Fruit fly (Drosophila melanogaster) whole organism, prepupa: ENCODE data around the gene tst.
A peak's percentile ranks its signal among the peaks of the same experiment; 100 is the strongest.

Experiments used
- Blimp-1 ChIP-seq: fragments of 200-800 bp; sonication (Bioruptor generic); optimal IDR thresholded peaks from 3 replicates; lab custom pipeline; 2017; ENCODE audit warnings: missing biosample characterization, missing genetic modification characterization, mild to moderate bottlenecking, moderate library complexity, missing genetic modification reagents
- CG10631 ChIP-seq: fragments of 200-800 bp; sonication (Bioruptor generic); optimal IDR thresholded peaks from 2 replicates; lab custom pipeline; 2016; ENCODE audit warnings: missing biosample characterization, missing genetic modification characterization
- CG10669 ChIP-seq: fragments of 200-800 bp; sonication (Bioruptor generic); optimal IDR thresholded peaks from 3 replicates; lab custom pipeline; 2018; ENCODE audit warnings: missing biosample characterization, mild to moderate bottlenecking, missing genetic modification characterization, moderate library complexity
- CG11294 ChIP-seq: fragments of 200-800 bp; sonication (Bioruptor generic); IDR thresholded peaks from 2 replicates; pipeline ENCODE4 v1.3.6; 2022; ENCODE audit warnings: missing biosample characterization, missing genetic modification characterization
- CG11762 ChIP-seq: fragments of 200-800 bp; sonication (Bioruptor generic); optimal IDR thresholded peaks from 3 replicates; lab custom pipeline; 2016; ENCODE audit warnings: missing biosample characterization, missing genetic modification characterization; ENCODE audit not compliant: insufficient read depth
- CG11902 ChIP-seq: fragments of 200-800 bp; sonication (Bioruptor generic); optimal IDR thresholded peaks from 3 replicates; lab custom pipeline; 2016; ENCODE audit warnings: missing biosample characterization, missing genetic modification characterization
- CG1621 ChIP-seq: fragments of 200-800 bp; sonication (Bioruptor generic); optimal IDR thresholded peaks from 3 replicates; lab custom pipeline; 2018; ENCODE audit warnings: missing biosample characterization, mild to moderate bottlenecking, missing genetic modification characterization
- CG3032 ChIP-seq: fragments of 200-800 bp; optimal IDR thresholded peaks from 2 replicates; lab custom pipeline; 2019; ENCODE audit warnings: missing biosample characterization, mild to moderate bottlenecking, missing genetic modification characterization, moderate library complexity
- CG34406 ChIP-seq: fragments of 200-800 bp; sonication (Bioruptor generic); optimal IDR thresholded peaks from 3 replicates; lab custom pipeline; 2016; ENCODE audit warnings: missing biosample characterization, missing genetic modification characterization
- CG3919 ChIP-seq: fragments of 200-800 bp; sonication (Bioruptor generic); optimal IDR thresholded peaks from 3 replicates; lab custom pipeline; 2016; ENCODE audit warnings: missing biosample characterization, missing genetic modification characterization
- CG4318 ChIP-seq: fragments of 200-800 bp; sonication (Bioruptor generic); optimal IDR thresholded peaks from 3 replicates; lab custom pipeline; 2017; ENCODE audit warnings: missing biosample characterization, mild to moderate bottlenecking, missing genetic modification characterization
- CG6163 ChIP-seq: fragments of 200-800 bp; sonication (Bioruptor generic); IDR thresholded peaks from 3 replicates; pipeline ENCODE4 v1.3.6; 2022; ENCODE audit warnings: missing biosample characterization, missing genetic modification characterization
- CG6276 ChIP-seq: fragments of 200-800 bp; sonication (Bioruptor generic); optimal IDR thresholded peaks from 2 replicates; lab custom pipeline; 2017; ENCODE audit warnings: missing biosample characterization, mild to moderate bottlenecking, missing genetic modification characterization
- CG6792 ChIP-seq: fragments of 200-800 bp; sonication (Bioruptor generic); optimal IDR thresholded peaks from 3 replicates; lab custom pipeline; 2016; ENCODE audit warnings: missing biosample characterization, missing genetic modification characterization
- CG7368 ChIP-seq: fragments of 200-800 bp; sonication (Bioruptor generic); optimal IDR thresholded peaks from 3 replicates; lab custom pipeline; 2016; ENCODE audit warnings: missing biosample characterization, missing genetic modification characterization
- Eip75B ChIP-seq: fragments of 200-800 bp; sonication (Bioruptor generic); optimal IDR thresholded peaks from 3 replicates; lab custom pipeline; 2016; ENCODE audit warnings: missing biosample characterization, missing genetic modification characterization
- Eip78C ChIP-seq: fragments of 200-800 bp; sonication (Bioruptor generic); peaks from one replicate; lab custom pipeline; 2016; ENCODE audit warnings: missing biosample characterization, missing genetic modification characterization
- Eip93F ChIP-seq: fragments of 200-800 bp; sonication (Bioruptor generic); optimal IDR thresholded peaks from 2 replicates; lab custom pipeline; 2016; ENCODE audit warnings: missing biosample characterization, mild to moderate bottlenecking, missing genetic modification characterization
- Ets96B ChIP-seq: fragments of 200-800 bp; optimal IDR thresholded peaks from 2 replicates; lab custom pipeline; 2019; ENCODE audit warnings: missing biosample characterization, mild to moderate bottlenecking, missing genetic modification characterization, moderate library complexity
- Hr4 ChIP-seq: fragments of 200-800 bp; sonication (Bioruptor generic); optimal IDR thresholded peaks from 3 replicates; lab custom pipeline; 2016; ENCODE audit warnings: missing biosample characterization, missing genetic modification characterization
- Lpt ChIP-seq: fragments of 200-800 bp; sonication (Bioruptor generic); optimal IDR thresholded peaks from 3 replicates; lab custom pipeline; 2016; ENCODE audit warnings: missing biosample characterization, missing genetic modification characterization
- OdsH ChIP-seq: fragments of 200-800 bp; sonication (Bioruptor generic); optimal IDR thresholded peaks from 3 replicates; lab custom pipeline; 2016; ENCODE audit warnings: missing biosample characterization, missing genetic modification characterization
- Smox ChIP-seq: fragments of 200-800 bp; sonication (Bioruptor generic); optimal IDR thresholded peaks from 3 replicates; lab custom pipeline; 2016; ENCODE audit warnings: missing biosample characterization, missing genetic modification characterization
- Sox102F ChIP-seq: fragments of 200-800 bp; sonication (Bioruptor generic); optimal IDR thresholded peaks from 2 replicates; lab custom pipeline; 2016; ENCODE audit warnings: missing biosample characterization, mild to moderate bottlenecking, missing genetic modification characterization
- Sox15 ChIP-seq: fragments of 200-800 bp; sonication (Bioruptor generic); optimal IDR thresholded peaks from 3 replicates; lab custom pipeline; 2016; ENCODE audit warnings: missing biosample characterization, missing genetic modification characterization
- achi ChIP-seq: fragments of 200-800 bp; sonication (Bioruptor generic); optimal IDR thresholded peaks from 3 replicates; lab custom pipeline; 2016; ENCODE audit warnings: missing biosample characterization, missing genetic modification characterization
- acj6 ChIP-seq: fragments of 200-800 bp; sonication (Bioruptor generic); optimal IDR thresholded peaks from 3 replicates; lab custom pipeline; 2016; ENCODE audit warnings: missing biosample characterization, missing genetic modification characterization
- cyc ChIP-seq: fragments of 200-800 bp; sonication (Bioruptor generic); optimal IDR thresholded peaks from 3 replicates; lab custom pipeline; 2016; ENCODE audit warnings: missing biosample characterization, missing genetic modification characterization
- dac ChIP-seq: fragments of 200-800 bp; sonication (Bioruptor generic); optimal IDR thresholded peaks from 2 replicates; lab custom pipeline; 2017; ENCODE audit warnings: missing biosample characterization, mild to moderate bottlenecking, missing genetic modification characterization
- dsx ChIP-seq: fragments of 200-800 bp; optimal IDR thresholded peaks from 3 replicates; lab custom pipeline; 2019; ENCODE audit warnings: missing biosample characterization, mild to moderate bottlenecking, missing genetic modification characterization, moderate library complexity; ENCODE audit not compliant: poor library complexity, severe bottlenecking
- esn ChIP-seq: fragments of 200-800 bp; sonication (Bioruptor generic); optimal IDR thresholded peaks from 2 replicates; lab custom pipeline; 2016; ENCODE audit warnings: missing biosample characterization, mild to moderate bottlenecking, missing genetic modification characterization, moderate library complexity
- fd59A ChIP-seq: fragments of 200-800 bp; sonication (Bioruptor generic); optimal IDR thresholded peaks from 2 replicates; lab custom pipeline; 2017; ENCODE audit warnings: missing biosample characterization, mild to moderate bottlenecking, missing genetic modification characterization, missing genetic modification reagents
- fd85E ChIP-seq: fragments of 200-800 bp; sonication (Bioruptor generic); optimal IDR thresholded peaks from 3 replicates; lab custom pipeline; 2016; ENCODE audit warnings: missing biosample characterization, missing genetic modification characterization
- fkh ChIP-seq: fragments of 200-800 bp; sonication (Bioruptor generic); optimal IDR thresholded peaks from 3 replicates; lab custom pipeline; 2017; ENCODE audit warnings: missing biosample characterization, mild to moderate bottlenecking, missing genetic modification characterization, moderate library complexity
- lz ChIP-seq: fragments of 200-800 bp; sonication (Bioruptor generic); optimal IDR thresholded peaks from 3 replicates; lab custom pipeline; 2016; ENCODE audit warnings: missing biosample characterization, missing genetic modification characterization
- net ChIP-seq: fragments of 200-800 bp; sonication (Bioruptor generic); optimal IDR thresholded peaks from 3 replicates; lab custom pipeline; 2016; ENCODE audit warnings: missing biosample characterization, missing genetic modification characterization
- pdm3 ChIP-seq: fragments of 200-800 bp; sonication (Bioruptor generic); optimal IDR thresholded peaks from 3 replicates; lab custom pipeline; 2016; ENCODE audit warnings: missing biosample characterization, missing genetic modification characterization
- ss ChIP-seq, 2 experiments: fragments of 200-800 bp; sonication (Bioruptor generic); optimal IDR thresholded peaks; 2 replicates in 1 of 2; 3 replicates in 1 of 2; lab custom pipeline; 2017 to 2018; ENCODE audit warnings: mild to moderate bottlenecking in 2 of 2, missing biosample characterization in 2 of 2, missing genetic modification characterization in 2 of 2, moderate library complexity in 1 of 2
- svp ChIP-seq: fragments of 200-800 bp; sonication (Bioruptor generic); peaks from one replicate; lab custom pipeline; 2016; ENCODE audit warnings: missing biosample characterization, missing genetic modification characterization
- vri ChIP-seq: fragments of 200-800 bp; sonication (Bioruptor generic); optimal IDR thresholded peaks from 3 replicates; lab custom pipeline; 2016; ENCODE audit warnings: missing biosample characterization, mild to moderate bottlenecking, missing genetic modification characterization

tst gene

dm6 chr3R:23726740-23727139, 45.9 kb downstream of the tst start (continued):
- TF ChIP-seq Sox15 (GFP tag; lab: Kevin White, UChicago) (peak; percentile 43), CG11902 (GFP tag; lab: Kevin White, UChicago) (peak; percentile 33), Smox (peak; percentile 65), acj6 (GFP tag; lab: Kevin White, UChicago) (peak; percentile 63), Ets96B (tag; lab: Kevin White, UChicago) (peak; percentile 62), Hr4 (GFP tag; lab: Kevin White, UChicago) (peak; percentile 80), cyc (GFP tag; lab: Kevin White, UChicago) (peak; percentile 52), CG11762 (GFP tag; lab: Kevin White, UChicago) (peak; percentile 5)

- TF ChIP-seq svp (GFP tag; lab: Kevin White, UChicago) (peak; percentile 74), fkh (GFP tag; lab: Kevin White, UChicago) (peak; percentile 92), CG6163 (GFP tag; lab: Robert Waterston, UW) (no peak), CG4318 (GFP tag; lab: Kevin White, UChicago) (no peak), vri (GFP tag; lab: Kevin White, UChicago) (peak; percentile 44), Eip78C (GFP tag; lab: Kevin White, UChicago) (peak; percentile 42)
Observed at dm6 chr3R:23725711-23726349, 46.8 kb downstream of the tst start.

dm6 chr3R:23724843-23725506, 47.7 kb downstream of the tst start:
- TF ChIP-seq svp (GFP tag; lab: Kevin White, UChicago) = peak; percentile 83
- TF ChIP-seq CG11294 = no peak
- TF ChIP-seq Eip93F (GFP tag; lab: Kevin White, UChicago) = peak; percentile 75
- TF ChIP-seq cyc (GFP tag; lab: Kevin White, UChicago) = no peak
- no peak for TF ChIP-seq CG4318 (GFP tag; lab: Kevin White, UChicago)
- TF ChIP-seq lz = no peak
- no peak for TF ChIP-seq Eip75B (GFP tag; lab: Kevin White, UChicago)
- peak; percentile 34 for TF ChIP-seq fkh (GFP tag; lab: Kevin White, UChicago)
- peak; percentile 72 for TF ChIP-seq vri (GFP tag; lab: Kevin White, UChicago)
- no peak for TF ChIP-seq CG1621 (tag; lab: Kevin White, UChicago)
- TF ChIP-seq fd59A = no peak
- peak; percentile 1 for TF ChIP-seq Eip78C (GFP tag; lab: Kevin White, UChicago)
- TF ChIP-seq Hr4 (GFP tag; lab: Kevin White, UChicago) = no peak

dm6 chr3R:23723381-23724034, 49.2 kb downstream of the tst start:
- TF ChIP-seq CG1621 (tag; lab: Kevin White, UChicago) = peak; percentile 46
- no peak for TF ChIP-seq CG11902 (GFP tag; lab: Kevin White, UChicago)
- peak; percentile 56 for TF ChIP-seq Hr4 (GFP tag; lab: Kevin White, UChicago)
- TF ChIP-seq cyc (GFP tag; lab: Kevin White, UChicago) = no peak
- TF ChIP-seq Sox102F (GFP tag; lab: Kevin White, UChicago) = peak; percentile 33
- TF ChIP-seq OdsH (GFP tag; lab: Kevin White, UChicago) = peak; percentile 51
- TF ChIP-seq dsx = peak; percentile 80
- TF ChIP-seq esn (GFP tag; lab: Kevin White, UChicago) = peak; percentile 17
- TF ChIP-seq lz = peak; percentile 41
- TF ChIP-seq CG3919 = peak; percentile 61
- no peak for TF ChIP-seq CG3032
- no peak for TF ChIP-seq Blimp-1
- peak; percentile 36 for TF ChIP-seq CG10669 (GFP tag; lab: Kevin White, UChicago)
- no peak for TF ChIP-seq Ets96B (tag; lab: Kevin White, UChicago)
- TF ChIP-seq dac = peak; percentile 6
- TF ChIP-seq pdm3 (GFP tag; lab: Kevin White, UChicago) = peak; percentile 26
- TF ChIP-seq CG6276 (GFP tag; lab: Kevin White, UChicago) = peak; percentile 33
- peak; percentile 55 to 61 for TF ChIP-seq ss (GFP tag; optimal IDR thresholded peaks at IDR 0.05; lab: Kevin White, UChicago)
- TF ChIP-seq achi (GFP tag; lab: Kevin White, UChicago) = peak; percentile 21
- peak; percentile 47 for TF ChIP-seq CG10631 (GFP tag; lab: Kevin White, UChicago)
- TF ChIP-seq CG34406 (GFP tag; lab: Kevin White, UChicago) = no peak
- TF ChIP-seq CG6163 (GFP tag; lab: Robert Waterston, UW) = peak; percentile 65
- peak; percentile 78 for TF ChIP-seq CG7368
- TF ChIP-seq fd85E (GFP tag; lab: Kevin White, UChicago) = no peak
- TF ChIP-seq net (GFP tag; lab: Kevin White, UChicago) = no peak
- TF ChIP-seq CG6792 = peak; percentile 60
- no peak for TF ChIP-seq Lpt
- TF ChIP-seq Eip93F (GFP tag; lab: Kevin White, UChicago) = no peak
- TF ChIP-seq CG11762 (GFP tag; lab: Kevin White, UChicago) = peak; percentile 46
